In genomic region chrV:14192870-14193269, ce11 we compare ENCODE assay signal across 2 worm cellular contexts.
TF ChIP-seq lines count a peak whose summit lies in the region.

No protein-coding gene starts in this region.

TF ChIP-seq in whole organism, L4 larva, 104 proteins besides CTCF, POLR2A, EP300 and RAD21:
- TF ChIP-seq snpc-1.2 (GFP tag; IDR thresholded peaks at IDR 0.05; lab: Robert Waterston, UW) = 0 out of 2 replicates have a peak, but pooled peaks have one; percentile 25
- peak; percentile 52 for TF ChIP-seq F49E8.2 (tag; optimal IDR thresholded peaks at IDR 0.05; lab: Kevin White, UChicago; ENCODE audit: borderline replicate concordance)
- TF ChIP-seq vab-7 (GFP tag; IDR thresholded peaks at IDR 0.05; lab: Robert Waterston, UW) = no peak
- TF ChIP-seq daf-19 (GFP tag; conservative IDR thresholded peaks at IDR 0.05; lab: Robert Waterston, UW) = 0 out of 2 replicates have a peak, but pooled peaks have one; percentile 26
- TF ChIP-seq aly-2 (tag; optimal IDR thresholded peaks at IDR 0.05; lab: Kevin White, UChicago) = no peak
- TF ChIP-seq lsy-2 (tag; optimal IDR thresholded peaks at IDR 0.05; lab: Kevin White, UChicago) = peak in 1 of 2 experiments; percentile 33
- TF ChIP-seq lin-38 (GFP tag; IDR thresholded peaks at IDR 0.05; lab: Robert Waterston, UW) = peak; percentile 50

TF ChIP-seq in whole organism, young adult, 124 proteins besides CTCF, POLR2A, EP300 and RAD21:
- TF ChIP-seq lsl-1 (GFP tag; optimal IDR thresholded peaks at IDR 0.05; lab: Kevin White, UChicago) (peak; percentile 96), dox-1 (GFP tag; IDR thresholded peaks at IDR 0.05; lab: Robert Waterston, UW) (no peak), repo-1 (tag; optimal IDR thresholded peaks at IDR 0.05; lab: Kevin White, UChicago) (no peak), Y53F4B.3 (GFP tag; IDR thresholded peaks at IDR 0.05; lab: Robert Waterston, UW) (no peak), him-1 (tag; optimal IDR thresholded peaks at IDR 0.05; lab: Kevin White, UChicago) (peak; percentile 69), ztf-3 (GFP tag; optimal IDR thresholded peaks at IDR 0.05; lab: Kevin White, UChicago) (no peak), ekl-4 (GFP tag; IDR thresholded peaks at IDR 0.05; lab: Robert Waterston, UW) (0 out of 2 replicates have a peak, but pooled peaks have one; percentile 21), snpc-3.4 (tag; optimal IDR thresholded peaks at IDR 0.05; lab: Kevin White, UChicago) (peak; percentile 21), somi-1 (GFP tag; optimal IDR thresholded peaks at IDR 0.05; lab: Kevin White, UChicago) (no peak), K12H6.12 (tag; optimal IDR thresholded peaks at IDR 0.05; lab: Kevin White, UChicago) (no peak), die-1 (tag; optimal IDR thresholded peaks at IDR 0.05; lab: Kevin White, UChicago) (no peak), F49E8.2 (tag; optimal IDR thresholded peaks at IDR 0.05; lab: Kevin White, UChicago; ENCODE audit: insufficient read depth) (peak; percentile 42), egl-18 (GFP tag; IDR thresholded peaks at IDR 0.05; lab: Robert Waterston, UW) (no peak), T26A5.8 (tag; optimal IDR thresholded peaks at IDR 0.05; lab: Kevin White, UChicago) (no peak), aptf-2 (GFP tag; conservative IDR thresholded peaks at IDR 0.05; lab: Robert Waterston, UW) (no peak), Y79H2A.3 (GFP tag; conservative IDR thresholded peaks at IDR 0.05; lab: Robert Waterston, UW) (no peak), attf-6 (GFP tag; IDR thresholded peaks at IDR 0.05; lab: Robert Waterston, UW) (no peak), F39B2.1 (GFP tag; IDR thresholded peaks at IDR 0.05; lab: Robert Waterston, UW) (no peak), nfya-1 (tag; optimal IDR thresholded peaks at IDR 0.05; lab: Kevin White, UChicago; ENCODE audit: borderline replicate concordance, insufficient read depth) (no peak), ztf-25 (GFP tag; IDR thresholded peaks at IDR 0.05; lab: Robert Waterston, UW) (no peak), ama-1 (optimal IDR thresholded peaks at IDR 0.05; lab: Kevin White, UChicago) (no peak), ama-1 (GFP tag; optimal IDR thresholded peaks at IDR 0.05; lab: Kevin White, UChicago) (peak in 1 of 2 experiments; percentile 11), ceh-58 (GFP tag; IDR thresholded peaks at IDR 0.05; lab: Robert Waterston, UW) (no peak), ztf-18 (tag; optimal IDR thresholded peaks at IDR 0.05; lab: Kevin White, UChicago) (no peak), Y67H2A.10 (GFP tag; conservative IDR thresholded peaks at IDR 0.05; lab: Robert Waterston, UW) (no peak), C06A6.2 (GFP tag; conservative IDR thresholded peaks at IDR 0.05; lab: Robert Waterston, UW) (no peak), nhr-90 (tag; optimal IDR thresholded peaks at IDR 0.05; lab: Kevin White, UChicago) (no peak), F10E7.11 (tag; optimal IDR thresholded peaks at IDR 0.05; lab: Kevin White, UChicago) (no peak), T07F8.4 (tag; optimal IDR thresholded peaks at IDR 0.05; lab: Kevin White, UChicago) (no peak), ccch-3 (GFP tag; optimal IDR thresholded peaks at IDR 0.05; lab: Kevin White, UChicago) (no peak), dpl-1 (GFP tag; optimal IDR thresholded peaks at IDR 0.05; lab: Kevin White, UChicago) (peak; percentile 18), athp-1 (tag; optimal IDR thresholded peaks at IDR 0.05; lab: Kevin White, UChicago) (peak; percentile 3), nhr-80 (tag; optimal IDR thresholded peaks at IDR 0.05; lab: Kevin White, UChicago) (no peak), madf-8 (GFP tag; conservative IDR thresholded peaks at IDR 0.05; lab: Robert Waterston, UW) (peak; percentile 81), pha-4 (tag; optimal IDR thresholded peaks at IDR 0.05; lab: Kevin White, UChicago) (no peak), C17E4.6 (GFP tag; IDR thresholded peaks at IDR 0.05; lab: Robert Waterston, UW) (no peak), D2030.7 (GFP tag; IDR thresholded peaks at IDR 0.05; lab: Robert Waterston, UW) (peak; percentile 72), xnd-1 (tag; optimal IDR thresholded peaks at IDR 0.05; lab: Kevin White, UChicago) (peak; percentile 93), zim-3 (tag; optimal IDR thresholded peaks at IDR 0.05; lab: Kevin White, UChicago) (no peak), rpc-1 (optimal IDR thresholded peaks at IDR 0.05; lab: Kevin White, UChicago) (no peak), rpc-1 (tag; optimal IDR thresholded peaks at IDR 0.05; lab: Kevin White, UChicago) (no peak), Y95B8A.8 (GFP tag; IDR thresholded peaks at IDR 0.05; lab: Robert Waterston, UW) (no peak), mes-4 (tag; optimal IDR thresholded peaks at IDR 0.05; lab: Kevin White, UChicago) (no peak), lir-1 (GFP tag; conservative IDR thresholded peaks at IDR 0.05; lab: Robert Waterston, UW) (no peak), cebp-2 (GFP tag; IDR thresholded peaks at IDR 0.05; lab: Robert Waterston, UW) (no peak), madf-6 (GFP tag; IDR thresholded peaks at IDR 0.05; lab: Robert Waterston, UW) (peak; percentile 94), snpc-1.3 (tag; optimal IDR thresholded peaks at IDR 0.05; lab: Kevin White, UChicago; ENCODE audit: insufficient read depth) (peak; percentile 43), sptf-2 (GFP tag; optimal IDR thresholded peaks at IDR 0.05; lab: Kevin White, UChicago) (no peak), ceh-91 (GFP tag; IDR thresholded peaks at IDR 0.05; lab: Robert Waterston, UW) (peak; percentile 65), pbrm-1 (GFP tag; IDR thresholded peaks at IDR 0.05; lab: Robert Waterston, UW) (no peak), nfyb-1 (GFP tag; IDR thresholded peaks at IDR 0.05; lab: Robert Waterston, UW) (no peak), F33H1.4 (GFP tag; IDR thresholded peaks at IDR 0.05; lab: Robert Waterston, UW) (peak; percentile 95), Y53G8AR.9 (GFP tag; conservative IDR thresholded peaks at IDR 0.05; lab: Robert Waterston, UW) (0 out of 2 replicates have a peak, but pooled peaks have one; percentile 17), sea-2 (GFP tag; IDR thresholded peaks at IDR 0.05; lab: Robert Waterston, UW) (no peak), ceh-79 (tag; optimal IDR thresholded peaks at IDR 0.05; lab: Kevin White, UChicago) (no peak), akir-1 (GFP tag; optimal IDR thresholded peaks at IDR 0.05; lab: Kevin White, UChicago) (no peak), lin-54 (GFP tag; optimal IDR thresholded peaks at IDR 0.05; lab: Kevin White, UChicago) (peak; percentile 38), egrh-3 (GFP tag; IDR thresholded peaks at IDR 0.05; lab: Robert Waterston, UW) (no peak), B0019.2 (GFP tag; conservative IDR thresholded peaks at IDR 0.05; lab: Robert Waterston, UW) (no peak), lag-1 (GFP tag; IDR thresholded peaks at IDR 0.05; lab: Robert Waterston, UW) (no peak), K11D2.4 (GFP tag; IDR thresholded peaks at IDR 0.05; lab: Robert Waterston, UW) (no peak), efl-1 (GFP tag; optimal IDR thresholded peaks at IDR 0.05; lab: Kevin White, UChicago) (peak; percentile 14), tlf-1 (GFP tag; optimal IDR thresholded peaks at IDR 0.05; lab: Kevin White, UChicago) (no peak), B0336.3 (GFP tag; IDR thresholded peaks at IDR 0.05; lab: Robert Waterston, UW) (no peak; the same call in 1 of the 2 replicates), F57A8.1 (GFP tag; optimal IDR thresholded peaks at IDR 0.05; lab: Kevin White, UChicago) (no peak), ets-4 (GFP tag; optimal IDR thresholded peaks at IDR 0.05; lab: Kevin White, UChicago) (no peak), B0035.1 (tag; optimal IDR thresholded peaks at IDR 0.05; lab: Kevin White, UChicago) (no peak)

Comparison
In these comparisons a context has a peak if more than half of its experiments do, and no peak if none do; other contexts are left out.
1. Of the 7 proteins assayed by ChIP-seq in both whole organism, young adult and whole organism, L4 larva: peak only in whole organism, young adult: dpl-1; only in whole organism, L4 larva: none; in both: F49E8.2; in neither: 4; mixed calls (peak in some experiments, not most) for 1.